Fruit fly (Drosophila melanogaster) whole organism, embryonic: ENCODE data around the gene Sfp26Ad.
A peak's percentile ranks its signal among the peaks of the same experiment; 100 is the strongest.

ENCODE experiments used
- BtbVII ChIP-seq: fragments of 200-800 bp; sonication (Bioruptor generic); optimal IDR thresholded peaks from 3 replicates; lab custom pipeline; 2017; ENCODE audit warnings: missing biosample characterization, mild to moderate bottlenecking, missing genetic modification characterization
- CG10147 ChIP-seq: fragments of 200-800 bp; sonication (Bioruptor generic); optimal IDR thresholded peaks from 2 replicates; lab custom pipeline; 2019; ENCODE audit warnings: missing biosample characterization, mild to moderate bottlenecking, missing genetic modification characterization, moderate library complexity
- CG11504 ChIP-seq: fragments of 200-800 bp; sonication (Bioruptor generic); optimal IDR thresholded peaks from 3 replicates; lab custom pipeline; 2019; ENCODE audit warnings: missing biosample characterization, mild to moderate bottlenecking, missing genetic modification characterization, moderate library complexity
- CG13123 ChIP-seq: fragments of 200-800 bp; sonication (Bioruptor generic); optimal IDR thresholded peaks from 2 replicates; lab custom pipeline; 2016; ENCODE audit warnings: missing biosample characterization, missing genetic modification characterization
- CG13624 ChIP-seq: fragments of 200-800 bp; sonication (Bioruptor generic); optimal IDR thresholded peaks from 2 replicates; lab custom pipeline; 2016; ENCODE audit warnings: missing biosample characterization, missing genetic modification characterization
- CG14050 ChIP-seq: fragments of 200-800 bp; sonication (Bioruptor generic); IDR thresholded peaks from 3 replicates; pipeline ENCODE4 v1.3.6; 2022; ENCODE audit warnings: missing biosample characterization, missing genetic modification characterization
- CG14710 ChIP-seq: fragments of 200-800 bp; sonication (Bioruptor generic); optimal IDR thresholded peaks from 3 replicates; lab custom pipeline; 2019; ENCODE audit warnings: missing biosample characterization, mild to moderate bottlenecking, missing genetic modification characterization, moderate library complexity
- CG15269 ChIP-seq: fragments of 200-800 bp; sonication (Bioruptor generic); optimal IDR thresholded peaks from 2 replicates; lab custom pipeline; 2018; ENCODE audit warnings: missing biosample characterization, mild to moderate bottlenecking, missing genetic modification characterization, moderate library complexity
- CG16863 ChIP-seq: fragments of 200-800 bp; sonication (Bioruptor generic); optimal IDR thresholded peaks from 3 replicates; lab custom pipeline; 2016; ENCODE audit warnings: missing biosample characterization, missing genetic modification characterization
- CG17802 ChIP-seq: fragments of 200-800 bp; sonication (Bioruptor generic); optimal IDR thresholded peaks from 2 replicates; lab custom pipeline; 2018; ENCODE audit warnings: missing biosample characterization, mild to moderate bottlenecking, missing genetic modification characterization, moderate library complexity
- CG2116 ChIP-seq: fragments of 200-800 bp; sonication (Bioruptor generic); optimal IDR thresholded peaks from 3 replicates; lab custom pipeline; 2018; ENCODE audit warnings: missing biosample characterization, mild to moderate bottlenecking, missing genetic modification characterization
- CG2120 ChIP-seq: fragments of 200-800 bp; sonication (Bioruptor generic); optimal IDR thresholded peaks from 3 replicates; lab custom pipeline; 2016; ENCODE audit warnings: missing biosample characterization, missing genetic modification characterization
- CG2199 ChIP-seq: fragments of 200-800 bp; sonication (Bioruptor generic); IDR thresholded peaks from 3 replicates; pipeline ENCODE4 v1.3.6; 2022; ENCODE audit warnings: missing biosample characterization, missing genetic modification characterization
- CG3065 ChIP-seq: fragments of 200-800 bp; sonication (Bioruptor generic); optimal IDR thresholded peaks from 2 replicates; lab custom pipeline; 2016; ENCODE audit warnings: missing biosample characterization, missing genetic modification characterization
- CG32772 ChIP-seq: fragments of 200-800 bp; sonication (Bioruptor generic); IDR thresholded peaks from 2 replicates; pipeline ENCODE4 v1.3.6; 2022; ENCODE audit warnings: missing biosample characterization, missing genetic modification characterization
- CG34376 ChIP-seq: fragments of 200-800 bp; sonication (Bioruptor generic); optimal IDR thresholded peaks from 2 replicates; lab custom pipeline; 2018; ENCODE audit warnings: missing biosample characterization, mild to moderate bottlenecking, missing genetic modification characterization
- CG3838 ChIP-seq: fragments of 200-800 bp; sonication (Bioruptor generic); optimal IDR thresholded peaks from 3 replicates; lab custom pipeline; 2016; ENCODE audit warnings: missing biosample characterization, missing genetic modification characterization
- CG4282 ChIP-seq: fragments of 200-800 bp; sonication (Bioruptor generic); optimal IDR thresholded peaks from 2 replicates; lab custom pipeline; 2016; ENCODE audit warnings: missing biosample characterization, missing genetic modification characterization
- CG5180 ChIP-seq: fragments of 200-800 bp; sonication (Bioruptor generic); optimal IDR thresholded peaks from 3 replicates; lab custom pipeline; 2017; ENCODE audit warnings: missing biosample characterization, missing genetic modification characterization, mild to moderate bottlenecking, moderate library complexity, missing genetic modification reagents
- CG9215 ChIP-seq: fragments of 200-800 bp; sonication (Bioruptor generic); IDR thresholded peaks from 2 replicates; pipeline ENCODE4 v1.3.6; 2022; ENCODE audit warnings: missing biosample characterization, missing genetic modification characterization
- D19A ChIP-seq: fragments of 200-800 bp; optimal IDR thresholded peaks from 3 replicates; lab custom pipeline; 2019; ENCODE audit warnings: missing biosample characterization, mild to moderate bottlenecking, missing genetic modification characterization, moderate library complexity
- E2f2 ChIP-seq: fragments of 200-800 bp; sonication (Bioruptor generic); IDR thresholded peaks from 2 replicates; pipeline ENCODE4 v1.3.6; 2022; ENCODE audit warnings: missing biosample characterization, missing genetic modification characterization
- HHEX ChIP-seq: fragments of 200-800 bp; sonication (Bioruptor generic); optimal IDR thresholded peaks from 3 replicates; lab custom pipeline; 2017; ENCODE audit warnings: missing biosample characterization, mild to moderate bottlenecking, missing genetic modification characterization, missing genetic modification reagents
- HLHmδ ChIP-seq: fragments of 200-800 bp; sonication (Bioruptor generic); optimal IDR thresholded peaks from 2 replicates; lab custom pipeline; 2018; ENCODE audit warnings: missing biosample characterization, mild to moderate bottlenecking, missing genetic modification characterization, moderate library complexity
- Hmx ChIP-seq: fragments of 200-800 bp; sonication (Bioruptor generic); optimal IDR thresholded peaks from 2 replicates; lab custom pipeline; 2016; ENCODE audit warnings: missing biosample characterization, missing genetic modification characterization
- Oli ChIP-seq: fragments of 200-800 bp; sonication (Bioruptor generic); optimal IDR thresholded peaks from 2 replicates; lab custom pipeline; 2018; ENCODE audit warnings: missing biosample characterization, mild to moderate bottlenecking, missing genetic modification characterization, moderate library complexity
- Sox100B ChIP-seq: fragments of 200-800 bp; sonication (Bioruptor generic); optimal IDR thresholded peaks from 3 replicates; lab custom pipeline; 2018; ENCODE audit warnings: missing biosample characterization, mild to moderate bottlenecking, missing genetic modification characterization
- bsh ChIP-seq, 2 experiments: fragments of 200-800 bp; sonication (Bioruptor generic); optimal IDR thresholded peaks; 2 replicates each; lab custom pipeline; 2017 to 2018; ENCODE audit warnings: mild to moderate bottlenecking in 2 of 2, missing biosample characterization in 2 of 2, missing genetic modification characterization in 2 of 2, moderate library complexity in 1 of 2
- cad ChIP-seq: fragments of >200 bp; optimal IDR thresholded peaks from 2 replicates; lab custom pipeline; 2017; ENCODE audit warnings: missing biosample characterization, missing genetic modification characterization
- emc ChIP-seq: fragments of 200-800 bp; sonication (Bioruptor generic); optimal IDR thresholded peaks from 2 replicates; lab custom pipeline; 2016; ENCODE audit warnings: missing biosample characterization, missing genetic modification characterization
- en ChIP-seq: fragments of 200-800 bp; sonication (Bioruptor generic); optimal IDR thresholded peaks from 2 replicates; lab custom pipeline; 2016; ENCODE audit warnings: missing biosample characterization, missing genetic modification characterization
- gro ChIP-seq: fragments of 200-800 bp; sonication (Bioruptor generic); optimal IDR thresholded peaks from 2 replicates; lab custom pipeline; 2016; ENCODE audit warnings: missing biosample characterization, missing genetic modification characterization
- ham ChIP-seq: fragments of 200-800 bp; sonication (Bioruptor generic); IDR thresholded peaks from 2 replicates; pipeline ENCODE4 v1.3.6; 2022; ENCODE audit warnings: missing biosample characterization, missing genetic modification characterization
- hkb ChIP-seq, 2 experiments: fragments of 200-800 bp in 1 of 2; fragments of >200 bp in 1 of 2; sonication (Bioruptor generic) in 1 of 2; IDR thresholded peaks in 1 of 2; optimal IDR thresholded peaks in 1 of 2; 2 replicates each; pipeline versions ENCODE4 v1.3.6 to Lab custom; 2017 to 2022; ENCODE audit warnings: missing biosample characterization in 1 of 2, missing genetic modification characterization in 1 of 2
- jigr1 ChIP-seq: fragments of 200-800 bp; sonication (Bioruptor generic); IDR thresholded peaks from 3 replicates; pipeline ENCODE4 v1.3.6; 2022; ENCODE audit warnings: missing biosample characterization, missing genetic modification characterization
- lbe ChIP-seq: fragments of 200-800 bp; sonication (Bioruptor generic); optimal IDR thresholded peaks from 2 replicates; lab custom pipeline; 2016; ENCODE audit warnings: missing biosample characterization, mild to moderate bottlenecking, missing genetic modification characterization
- pb ChIP-seq: fragments of 200-800 bp; sonication (Bioruptor generic); optimal IDR thresholded peaks from 3 replicates; lab custom pipeline; 2016; ENCODE audit warnings: missing biosample characterization, missing genetic modification characterization
- pfk ChIP-seq: fragments of 200-800 bp; sonication (Bioruptor generic); optimal IDR thresholded peaks from 2 replicates; lab custom pipeline; 2018; ENCODE audit warnings: missing biosample characterization, mild to moderate bottlenecking, missing genetic modification characterization, moderate library complexity
- pzg ChIP-seq: fragments of 200-800 bp; sonication (Bioruptor generic); optimal IDR thresholded peaks from 3 replicates; lab custom pipeline; 2018; ENCODE audit warnings: missing biosample characterization, mild to moderate bottlenecking, missing genetic modification characterization, moderate library complexity
- ro ChIP-seq: fragments of 200-800 bp; sonication (Bioruptor generic); IDR thresholded peaks from 2 replicates; pipeline ENCODE4 v1.3.6; 2022; ENCODE audit warnings: missing biosample characterization, missing genetic modification characterization
- sna ChIP-seq: fragments of 200-800 bp; sonication (Bioruptor generic); IDR thresholded peaks from 2 replicates; pipeline ENCODE4 v1.3.6; 2022; ENCODE audit warnings: missing biosample characterization, missing genetic modification characterization; ENCODE audit not compliant: partially characterized antibody
- stwl ChIP-seq: fragments of 200-800 bp; sonication (Bioruptor generic); optimal IDR thresholded peaks from 3 replicates; lab custom pipeline; 2018; ENCODE audit warnings: missing biosample characterization, mild to moderate bottlenecking, missing genetic modification characterization, moderate library complexity
- sug ChIP-seq: fragments of 200-800 bp; optimal IDR thresholded peaks from 2 replicates; lab custom pipeline; 2019; ENCODE audit warnings: missing biosample characterization, mild to moderate bottlenecking, missing genetic modification characterization, moderate library complexity
- unc-4 ChIP-seq: fragments of 200-800 bp; sonication (Bioruptor generic); IDR thresholded peaks from 2 replicates; pipeline ENCODE4 v1.3.6; 2022; ENCODE audit warnings: missing biosample characterization, missing genetic modification characterization; ENCODE audit not compliant: partially characterized antibody
- vnd ChIP-seq: fragments of 200-800 bp; sonication (Bioruptor generic); IDR thresholded peaks from 3 replicates; pipeline ENCODE4 v1.3.6; 2022; ENCODE audit warnings: missing biosample characterization, missing genetic modification characterization; ENCODE audit not compliant: partially characterized antibody
- zen2 ChIP-seq: fragments of 200-800 bp; sonication (Bioruptor generic); IDR thresholded peaks from 3 replicates; pipeline ENCODE4 v1.3.6; 2022; ENCODE audit warnings: missing biosample characterization, missing genetic modification characterization; ENCODE audit not compliant: partially characterized antibody
- zf30C ChIP-seq: fragments of 200-800 bp; sonication (Bioruptor generic); optimal IDR thresholded peaks from 3 replicates; lab custom pipeline; 2018; ENCODE audit warnings: missing biosample characterization, mild to moderate bottlenecking, missing genetic modification characterization

Sfp26Ad gene

dm6 chr2L:5943229-5944078, at the start of gene Sfp26Ad, which contains the start of gene Gpdh1 (continued):
- TF ChIP-seq Oli (tag; lab: Kevin White, UChicago) (peak; percentile 22), zf30C (GFP tag; lab: Kevin White, UChicago) (no peak), CG9215 (GFP tag; lab: Robert Waterston, UW) (peak; percentile 62), CG10147 (GFP tag; lab: Kevin White, UChicago) (peak; percentile 52), CG5180 (GFP tag; lab: Kevin White, UChicago) (peak; percentile 17), CG3838 (GFP tag; lab: Kevin White, UChicago) (peak; percentile 18), Sox100B (peak; percentile 34), CG17802 (tag; lab: Kevin White, UChicago) (peak; percentile 17), sna (peak; percentile 47), vnd (GFP tag; lab: Robert Waterston, UW) (no peak), unc-4 (GFP tag; lab: Robert Waterston, UW) (peak; percentile 55), jigr1 (no peak), pb (GFP tag; lab: Kevin White, UChicago) (peak; percentile 55), CG15269 (tag; lab: Kevin White, UChicago) (peak; percentile 58), Hmx (GFP tag; lab: Kevin White, UChicago) (peak; percentile 6), CG32772 (GFP tag; lab: Robert Waterston, UW) (peak; percentile 66), D19A (tag; lab: Kevin White, UChicago) (peak; percentile 25), en (GFP tag; lab: Kevin White, UChicago) (peak; percentile 67), ro (GFP tag; lab: Robert Waterston, UW) (no peak), emc (GFP tag; lab: Kevin White, UChicago) (peak; percentile 58), lbe (GFP tag; lab: Kevin White, UChicago) (peak; percentile 80), cad (no peak), stwl (tag; lab: Kevin White, UChicago) (peak; percentile 85), HLHmδ (GFP tag; lab: Kevin White, UChicago) (peak; percentile 28), CG14710 (tag; lab: Kevin White, UChicago) (peak; percentile 79), CG11504 (peak; percentile 66), CG14050 (peak; percentile 33; the same call in 2 of the 3 replicates), CG16863 (GFP tag; lab: Kevin White, UChicago) (peak; percentile 46), CG2199 (GFP tag; lab: Robert Waterston, UW) (peak; percentile 72; the same call in 2 of the 3 replicates), CG2120 (GFP tag; lab: Kevin White, UChicago) (peak; percentile 88), CG13123 (GFP tag; lab: Kevin White, UChicago) (peak; percentile 75), CG2116 (peak; percentile 79), hkb (optimal IDR thresholded peaks at IDR 0.05; lab: Kevin White, UChicago) (no peak), hkb (GFP tag; IDR thresholded peaks at IDR 0.05; lab: Robert Waterston, UW) (peak; percentile 74), BtbVII (GFP tag; lab: Kevin White, UChicago) (peak; percentile 61), ham (GFP tag; lab: Robert Waterston, UW) (peak; percentile 10; the same call in 1 of the 2 replicates), pzg (GFP tag; lab: Kevin White, UChicago) (peak; percentile 96), CG3065 (GFP tag; lab: Kevin White, UChicago) (peak; percentile 15), sug (tag; lab: Kevin White, UChicago) (peak; percentile 56), pfk (peak; percentile 7), zen2 (GFP tag; lab: Robert Waterston, UW) (no peak), HHEX (GFP tag; lab: Kevin White, UChicago) (peak; percentile 59), CG34376 (GFP tag; lab: Kevin White, UChicago) (peak; percentile 79), CG13624 (GFP tag; lab: Kevin White, UChicago) (peak; percentile 93), CG4282 (GFP tag; lab: Kevin White, UChicago) (peak; percentile 62), E2f2 (GFP tag; lab: Robert Waterston, UW) (peak; percentile 100), gro (GFP tag; lab: Kevin White, UChicago) (peak; percentile 70), bsh (GFP tag; optimal IDR thresholded peaks at IDR 0.05; lab: Kevin White, UChicago) (peak; percentile 39 to 62)
